Worm (Caenorhabditis elegans) whole organism, midembryonic: ENCODE results near the gene C49F8.1.

Experiments used
- T22C8.4 ChIP-seq: fragments of 200-800 bp; sonication (Bioruptor generic); IDR thresholded peaks from 2 replicates; pipeline ENCODE4 v1.3.6; 2022; ENCODE audit warnings: missing genetic modification characterization, missing compliant biosample characterization
- cog-1 ChIP-seq: sonication (generic microtip); optimal IDR thresholded peaks from 2 replicates; lab custom pipeline; 2016; ENCODE audit warnings: missing genetic modification characterization, missing compliant biosample characterization
- flt-1 ChIP-seq: fragments of 200-800 bp; sonication (Bioruptor generic); IDR thresholded peaks from 2 replicates; pipeline ENCODE4 v1.3.6; 2022; ENCODE audit warnings: missing genetic modification characterization, missing compliant biosample characterization
- klf-2 ChIP-seq: fragments of 200-800 bp; sonication (Bioruptor generic); conservative IDR thresholded peaks from 2 replicates; pipeline ENCODE4 v1.3.6; 2022; ENCODE audit warnings: missing genetic modification reagents, missing genetic modification characterization, missing compliant biosample characterization
- med-1 ChIP-seq: sonication (generic microtip); optimal IDR thresholded peaks from 2 replicates; lab custom pipeline; 2017; ENCODE audit warnings: missing genetic modification characterization, mild to moderate bottlenecking, missing compliant biosample characterization, antibody characterized with exemption, missing genetic modification reagents; ENCODE audit not compliant: insufficient read depth
- ref-1 ChIP-seq: fragments of 200-800 bp; sonication (Bioruptor generic); conservative IDR thresholded peaks from 2 replicates; pipeline ENCODE4 v1.3.6; 2022; ENCODE audit warnings: missing genetic modification reagents, missing genetic modification characterization, missing compliant biosample characterization
- tab-1 ChIP-seq: fragments of 200-800 bp; sonication (Bioruptor generic); IDR thresholded peaks from 2 replicates; pipeline ENCODE4 v1.3.6; 2022; ENCODE audit warnings: missing genetic modification characterization, missing compliant biosample characterization
- ztf-23 ChIP-seq: fragments of 200-800 bp; sonication (Bioruptor generic); IDR thresholded peaks from 2 replicates; pipeline ENCODE4 v1.3.6; 2022; ENCODE audit warnings: missing genetic modification reagents, missing genetic modification characterization, missing compliant biosample characterization
- ztf-29 ChIP-seq: fragments of 200-800 bp; sonication (Bioruptor generic); IDR thresholded peaks from 2 replicates; pipeline ENCODE4 v1.3.6; 2022; ENCODE audit warnings: missing genetic modification reagents, missing genetic modification characterization, missing compliant biosample characterization

- TF ChIP-seq ref-1 (GFP tag; lab: Robert Waterston, UW) (no peak), klf-2 (GFP tag; lab: Robert Waterston, UW) (no peak), cog-1 (tag; lab: Kevin White, UChicago) (no peak), ztf-29 (GFP tag; lab: Robert Waterston, UW) (no peak), flt-1 (GFP tag; lab: Robert Waterston, UW) (no peak), med-1 (GFP tag; lab: Kevin White, UChicago) (no peak), tab-1 (GFP tag; lab: Robert Waterston, UW) (no peak), T22C8.4 (GFP tag; lab: Robert Waterston, UW) (no peak), ztf-23 (GFP tag; lab: Robert Waterston, UW) (no peak)
These were observed 10.0 kb downstream of the C49F8.1 start for ce11 chrX:13354672-13355407.
